Fruit fly (Drosophila melanogaster) whole organism, embryonic: ENCODE data around the gene CG15741.

Source experiments
- Awh ChIP-seq: fragments of 200-800 bp; sonication (Bioruptor generic); IDR thresholded peaks from 2 replicates; pipeline ENCODE4, ENCODE4 v1.3.6; 2022; ENCODE audit warnings: missing biosample characterization, missing genetic modification characterization
- Bteb2 ChIP-seq: fragments of 200-800 bp; sonication (Bioruptor generic); optimal IDR thresholded peaks from 2 replicates; lab custom pipeline; 2016; ENCODE audit warnings: missing biosample characterization, missing genetic modification characterization
- CG10321 ChIP-seq: fragments of 200-800 bp; sonication (Bioruptor generic); IDR thresholded peaks from 2 replicates; pipeline ENCODE4 v1.3.6; 2022; ENCODE audit warnings: missing biosample characterization, missing genetic modification characterization
- CG10979 ChIP-seq: fragments of 200-800 bp; sonication (Bioruptor generic); optimal IDR thresholded peaks from 2 replicates; lab custom pipeline; 2018; ENCODE audit warnings: missing biosample characterization, mild to moderate bottlenecking, missing genetic modification characterization, moderate library complexity
- CG12769 ChIP-seq: fragments of 200-800 bp; sonication (Bioruptor generic); optimal IDR thresholded peaks from 2 replicates; lab custom pipeline; 2019; ENCODE audit warnings: missing biosample characterization, mild to moderate bottlenecking, missing genetic modification characterization, moderate library complexity
- CG13775 ChIP-seq: fragments of 200-800 bp; sonication (Bioruptor generic); optimal IDR thresholded peaks from 3 replicates; lab custom pipeline; 2017; ENCODE audit warnings: missing biosample characterization, mild to moderate bottlenecking, missing genetic modification characterization
- CG14441 ChIP-seq: fragments of 200-800 bp; sonication (Bioruptor generic); IDR thresholded peaks from 2 replicates; pipeline ENCODE4 v1.3.6; 2022; ENCODE audit warnings: missing biosample characterization, missing genetic modification characterization
- CG15601 ChIP-seq: fragments of 200-800 bp; sonication (Bioruptor generic); optimal IDR thresholded peaks from 3 replicates; lab custom pipeline; 2019; ENCODE audit warnings: missing biosample characterization, mild to moderate bottlenecking, missing genetic modification characterization, moderate library complexity
- CG17328 ChIP-seq: fragments of 200-800 bp; sonication (Bioruptor generic); IDR thresholded peaks from 2 replicates; pipeline ENCODE4 v1.3.6; 2022; ENCODE audit warnings: missing biosample characterization, missing genetic modification characterization
- CG17829 ChIP-seq: fragments of 200-800 bp; optimal IDR thresholded peaks from 2 replicates; lab custom pipeline; 2019; ENCODE audit warnings: missing biosample characterization, mild to moderate bottlenecking, missing genetic modification characterization, moderate library complexity
- CG18476 ChIP-seq: fragments of 200-800 bp; sonication (Bioruptor generic); optimal IDR thresholded peaks from 2 replicates; lab custom pipeline; 2016; ENCODE audit warnings: missing biosample characterization, mild to moderate bottlenecking, missing genetic modification characterization
- CG2678 ChIP-seq: fragments of 200-800 bp; sonication (Bioruptor generic); optimal IDR thresholded peaks from 3 replicates; lab custom pipeline; 2019; ENCODE audit warnings: missing biosample characterization, mild to moderate bottlenecking, missing genetic modification characterization, moderate library complexity
- CG32532 ChIP-seq: fragments of 200-800 bp; sonication (Bioruptor generic); IDR thresholded peaks from 2 replicates; pipeline ENCODE4 v1.3.6; 2022; ENCODE audit warnings: missing biosample characterization, missing genetic modification characterization
- CG34224 ChIP-seq: fragments of 200-800 bp; sonication (Bioruptor generic); IDR thresholded peaks from 3 replicates; pipeline ENCODE4 v1.3.6; 2022; ENCODE audit warnings: missing biosample characterization, missing genetic modification characterization; ENCODE audit not compliant: partially characterized antibody
- CG4854 ChIP-seq: fragments of 200-800 bp; sonication (Bioruptor generic); optimal IDR thresholded peaks from 2 replicates; lab custom pipeline; 2016; ENCODE audit warnings: missing biosample characterization, missing genetic modification characterization, inconsistent platforms
- CG6254 ChIP-seq: fragments of 200-800 bp; sonication (Bioruptor generic); optimal IDR thresholded peaks from 3 replicates; lab custom pipeline; 2017; ENCODE audit warnings: mild to moderate bottlenecking, missing biosample characterization, missing genetic modification reagents, missing genetic modification characterization
- CG6654 ChIP-seq: fragments of 200-800 bp; sonication (Bioruptor generic); optimal IDR thresholded peaks from 2 replicates; lab custom pipeline; 2017; ENCODE audit warnings: missing biosample characterization, mild to moderate bottlenecking, missing genetic modification characterization
- Chrac-16 ChIP-seq: fragments of 200-800 bp; sonication (Bioruptor generic); optimal IDR thresholded peaks from 3 replicates; lab custom pipeline; 2016; ENCODE audit warnings: missing biosample characterization, missing genetic modification characterization
- Elba2 ChIP-seq: fragments of 200-800 bp; sonication (Bioruptor generic); optimal IDR thresholded peaks from 3 replicates; lab custom pipeline; 2016; ENCODE audit warnings: missing biosample characterization, missing genetic modification characterization
- H2.0 ChIP-seq: fragments of 200-800 bp; sonication (Bioruptor generic); IDR thresholded peaks from 2 replicates; pipeline ENCODE4 v1.3.6; 2022; ENCODE audit warnings: missing biosample characterization, missing genetic modification characterization
- HHEX ChIP-seq: fragments of 200-800 bp; sonication (Bioruptor generic); optimal IDR thresholded peaks from 3 replicates; lab custom pipeline; 2017; ENCODE audit warnings: missing biosample characterization, mild to moderate bottlenecking, missing genetic modification characterization, missing genetic modification reagents
- HLHmδ ChIP-seq: fragments of 200-800 bp; sonication (Bioruptor generic); optimal IDR thresholded peaks from 2 replicates; lab custom pipeline; 2018; ENCODE audit warnings: missing biosample characterization, mild to moderate bottlenecking, missing genetic modification characterization, moderate library complexity
- Kr ChIP-seq: fragments of 200-800 bp; sonication (Bioruptor generic); optimal IDR thresholded peaks from 2 replicates; lab custom pipeline; 2017; ENCODE audit warnings: missing biosample characterization, mild to moderate bottlenecking, missing genetic modification characterization
- Med ChIP-seq: fragments of 200-800 bp; sonication (Bioruptor generic); peaks from one replicate; lab custom pipeline; 2016; ENCODE audit warnings: missing biosample characterization, missing genetic modification characterization, mild to moderate bottlenecking, inconsistent platforms, moderate library complexity
- Oaz ChIP-seq: fragments of 200-800 bp; sonication (Bioruptor generic); IDR thresholded peaks from 2 replicates; pipeline ENCODE4 v1.3.6; 2022; ENCODE audit warnings: missing biosample characterization, missing genetic modification characterization
- abd-A ChIP-seq: fragments of 200-800 bp; sonication (Bioruptor generic); optimal IDR thresholded peaks from 3 replicates; lab custom pipeline; 2019; ENCODE audit warnings: missing biosample characterization, mild to moderate bottlenecking, missing genetic modification characterization, moderate library complexity
- al ChIP-seq: fragments of 200-800 bp; sonication (Bioruptor generic); IDR thresholded peaks from 2 replicates; pipeline ENCODE4 v1.3.6; 2022; ENCODE audit warnings: missing biosample characterization, missing genetic modification characterization
- ash1 ChIP-seq: fragments of 200-800 bp; sonication (Bioruptor generic); optimal IDR thresholded peaks from 2 replicates; lab custom pipeline; 2018; ENCODE audit warnings: missing biosample characterization, mild to moderate bottlenecking, missing genetic modification characterization
- chinmo ChIP-seq: fragments of 200-800 bp; sonication (Bioruptor generic); IDR thresholded peaks from 4 replicates; pipeline ENCODE4 v1.3.6; 2022; ENCODE audit warnings: missing biosample characterization, missing genetic modification characterization; ENCODE audit not compliant: partially characterized antibody
- ci ChIP-seq: fragments of 200-800 bp; sonication (Bioruptor generic); IDR thresholded peaks from 3 replicates; pipeline ENCODE4 v1.3.6; 2022; ENCODE audit warnings: missing biosample characterization, missing genetic modification characterization
- crol ChIP-seq: fragments of 200-800 bp; sonication (Bioruptor generic); IDR thresholded peaks from 2 replicates; pipeline ENCODE4 v1.3.6; 2022; ENCODE audit warnings: missing biosample characterization, missing genetic modification characterization
- danr ChIP-seq: fragments of 200-800 bp; sonication (Bioruptor generic); IDR thresholded peaks from 2 replicates; pipeline ENCODE4 v1.3.6; 2022; ENCODE audit warnings: missing biosample characterization, missing genetic modification characterization
- dysf ChIP-seq: fragments of 200-800 bp; sonication (Bioruptor generic); IDR thresholded peaks from 3 replicates; pipeline ENCODE4 v1.3.6; 2022; ENCODE audit warnings: missing biosample characterization, missing genetic modification characterization
- ems ChIP-seq: fragments of 200-800 bp; sonication (Bioruptor generic); optimal IDR thresholded peaks from 3 replicates; lab custom pipeline; 2016; ENCODE audit warnings: missing biosample characterization, missing genetic modification characterization
- ewg ChIP-seq: fragments of 200-800 bp; sonication (Bioruptor generic); optimal IDR thresholded peaks from 3 replicates; lab custom pipeline; 2017; ENCODE audit warnings: mild to moderate bottlenecking, missing biosample characterization, missing genetic modification reagents, missing genetic modification characterization
- luna ChIP-seq: fragments of 200-800 bp; sonication (Bioruptor generic); optimal IDR thresholded peaks from 2 replicates; lab custom pipeline; 2016; ENCODE audit warnings: missing biosample characterization, missing genetic modification characterization
- mam ChIP-seq: fragments of 200-800 bp; sonication (Bioruptor generic); optimal IDR thresholded peaks from 3 replicates; lab custom pipeline; 2016; ENCODE audit warnings: missing biosample characterization, missing genetic modification characterization
- mld ChIP-seq: fragments of 200-800 bp; sonication (Bioruptor generic); IDR thresholded peaks from 3 replicates; pipeline ENCODE4 v1.3.6; 2022; ENCODE audit warnings: missing biosample characterization, missing genetic modification characterization; ENCODE audit not compliant: partially characterized antibody
- pan ChIP-seq, 4 experiments: fragments of >200 bp in 3 of 4; fragments of 200-800 bp in 1 of 4; sonication (Bioruptor generic) in 1 of 4; optimal IDR thresholded peaks in 3 of 4; IDR thresholded peaks in 1 of 4; 2 replicates each; pipeline versions ENCODE4 v1.3.6 to Lab custom; 2017 to 2022; ENCODE audit warnings: missing biosample characterization in 2 of 4, missing genetic modification characterization in 2 of 4, mixed read lengths in 1 of 4
- phol ChIP-seq: fragments of 200-800 bp; sonication (Bioruptor generic); optimal IDR thresholded peaks from 3 replicates; lab custom pipeline; 2018; ENCODE audit warnings: missing biosample characterization, mild to moderate bottlenecking, missing genetic modification characterization, moderate library complexity
- rib ChIP-seq: fragments of 200-800 bp; sonication (Bioruptor generic); IDR thresholded peaks from 2 replicates; pipeline ENCODE4 v1.3.6; 2022; ENCODE audit warnings: missing biosample characterization, missing genetic modification characterization
- row ChIP-seq: fragments of 200-800 bp; sonication (Bioruptor generic); IDR thresholded peaks from 3 replicates; pipeline ENCODE4 v1.3.6; 2022; ENCODE audit warnings: missing biosample characterization, missing genetic modification characterization
- run ChIP-seq: fragments of 200-800 bp; sonication (Bioruptor generic); optimal IDR thresholded peaks from 3 replicates; lab custom pipeline; 2018; ENCODE audit warnings: missing biosample characterization, mild to moderate bottlenecking, missing genetic modification characterization
- trem ChIP-seq: fragments of 200-800 bp; optimal IDR thresholded peaks from 3 replicates; lab custom pipeline; 2019; ENCODE audit warnings: missing biosample characterization, mild to moderate bottlenecking, missing genetic modification characterization, moderate library complexity
- vvl ChIP-seq: fragments of 200-800 bp; sonication (Bioruptor generic); IDR thresholded peaks from 2 replicates; pipeline ENCODE4 v1.3.6; 2022; ENCODE audit warnings: missing biosample characterization, missing genetic modification characterization

Gene CG15741

dm6 chrX:11852310-11852709, 14.5 kb upstream of the CG15741 start, which contains the start of gene p24-1 (continued):
- TF ChIP-seq CG17328 (0 out of 2 replicates have a peak, but pooled peaks have one; percentile 20), chinmo (GFP tag; lab: Robert Waterston, UW) (peak; percentile 90; the same call in 2 of the 4 replicates), CG10979 (tag; lab: Kevin White, UChicago) (peak; percentile 14)

dm6 chrX:11849267-11849666, 11.4 kb upstream of the CG15741 start:
- TF ChIP-seq row (GFP tag; lab: Robert Waterston, UW) (0 out of 3 replicates have a peak, but pooled peaks have one; percentile 7), Awh (GFP tag; lab: Robert Waterston, UW) (0 out of 2 replicates have a peak, but pooled peaks have one; percentile 30), CG6254 (GFP tag; lab: Kevin White, UChicago) (no peak), run (no peak), CG32532 (GFP tag; lab: Robert Waterston, UW) (0 out of 2 replicates have a peak, but pooled peaks have one; percentile 7), CG14441 (peak; percentile 40), CG15601 (no peak), CG12769 (peak; percentile 60), Med (peak; percentile 70), abd-A (peak; percentile 72), dysf (GFP tag; lab: Robert Waterston, UW) (no peak), pan (optimal IDR thresholded peaks at IDR 0.05; lab: Kevin White, UChicago) (no peak), pan (GFP tag; optimal IDR thresholded peaks at IDR 0.05 in 1 of 2, IDR thresholded peaks at IDR 0.05 in 1 of 2) (peak in 1 of 2 experiments; percentile 16), CG13775 (GFP tag; lab: Kevin White, UChicago) (no peak), mam (GFP tag; lab: Kevin White, UChicago) (no peak), CG18476 (GFP tag; lab: Kevin White, UChicago) (peak; percentile 10), ci (GFP tag; lab: Robert Waterston, UW) (0 out of 3 replicates have a peak, but pooled peaks have one; percentile 32), CG10321 (no peak), Bteb2 (GFP tag; lab: Kevin White, UChicago) (no peak), crol (GFP tag; lab: Robert Waterston, UW) (peak; percentile 59; the same call in 1 of the 2 replicates), al (GFP tag; lab: Robert Waterston, UW) (peak; percentile 17; the same call in 1 of the 2 replicates), vvl (GFP tag; lab: Robert Waterston, UW) (peak; percentile 59; the same call in 1 of the 2 replicates), Kr (GFP tag; lab: Kevin White, UChicago) (no peak)
- TF ChIP-seq, all 482 proteins: peak for 13

- TF ChIP-seq ewg (GFP tag; lab: Kevin White, UChicago) (peak; percentile 14), HHEX (peak; percentile 30), Bteb2 (GFP tag; lab: Kevin White, UChicago) (no peak), abd-A (peak; percentile 78), CG2678 (tag; lab: Kevin White, UChicago) (peak; percentile 69), Oaz (GFP tag; lab: Robert Waterston, UW) (peak; percentile 35; the same call in 1 of the 2 replicates), Elba2 (no peak), H2.0 (GFP tag; lab: Robert Waterston, UW) (0 out of 2 replicates have a peak, but pooled peaks have one; percentile 41), mld (GFP tag; lab: Robert Waterston, UW) (no peak), phol (peak; percentile 58), CG6654 (GFP tag; lab: Kevin White, UChicago) (no peak), CG34224 (GFP tag; lab: Robert Waterston, UW) (no peak), CG13775 (GFP tag; lab: Kevin White, UChicago) (no peak), CG17829 (tag; lab: Kevin White, UChicago) (peak; percentile 34), danr (GFP tag; lab: Robert Waterston, UW) (no peak), Kr (GFP tag; lab: Kevin White, UChicago) (no peak), CG4854 (GFP tag; lab: Kevin White, UChicago) (no peak), trem (tag; lab: Kevin White, UChicago) (no peak), HLHmδ (GFP tag; lab: Kevin White, UChicago) (no peak), ash1 (GFP tag; lab: Kevin White, UChicago) (no peak), ems (no peak), rib (GFP tag; lab: Robert Waterston, UW) (no peak), Chrac-16 (GFP tag; lab: Kevin White, UChicago) (no peak), luna (GFP tag; lab: Kevin White, UChicago) (no peak)
Observed at dm6 chrX:11848507-11849264, 10.9 kb upstream of the CG15741 start.
